Fruit fly (Drosophila melanogaster) whole organism, adult: ENCODE results near the gene CG4653.

ENCODE experiments used
- CG11617 ChIP-seq: fragments of 200-800 bp; sonication (Bioruptor generic); optimal IDR thresholded peaks from 2 replicates; lab custom pipeline; 2017; ENCODE audit warnings: mild to moderate bottlenecking, missing biosample characterization, missing genetic modification reagents, missing genetic modification characterization
- CG5204 ChIP-seq: fragments of 200-800 bp; sonication (Bioruptor generic); optimal IDR thresholded peaks from 2 replicates; lab custom pipeline; 2016; ENCODE audit warnings: missing biosample characterization, missing genetic modification characterization
- Crg-1 ChIP-seq: fragments of 200-800 bp; sonication (Bioruptor generic); optimal IDR thresholded peaks from 2 replicates; lab custom pipeline; 2016; ENCODE audit warnings: missing biosample characterization, missing genetic modification characterization
- Mnt ChIP-seq: fragments of 200-800 bp; sonication (Bioruptor generic); optimal IDR thresholded peaks from 2 replicates; lab custom pipeline; 2016; ENCODE audit warnings: missing biosample characterization, mild to moderate bottlenecking, missing genetic modification characterization
- bab1 ChIP-seq: fragments of 200-800 bp; sonication (Bioruptor generic); optimal IDR thresholded peaks from 3 replicates; lab custom pipeline; 2019; ENCODE audit warnings: missing biosample characterization, mild to moderate bottlenecking, missing genetic modification characterization, moderate library complexity
- cnc ChIP-seq, 2 experiments: fragments of >200 bp; optimal IDR thresholded peaks; 2 replicates each; lab custom pipeline; 2017
- ovo ChIP-seq: fragments of 200-800 bp; sonication (Bioruptor generic); optimal IDR thresholded peaks from 2 replicates; lab custom pipeline; 2016; ENCODE audit warnings: missing biosample characterization, missing genetic modification characterization
- pad ChIP-seq: fragments of 200-800 bp; sonication (Bioruptor generic); optimal IDR thresholded peaks from 3 replicates; lab custom pipeline; 2017; ENCODE audit warnings: missing biosample characterization, missing genetic modification characterization, mild to moderate bottlenecking, moderate library complexity, missing genetic modification reagents

dm6 chrX:16676653-16677052 lies 27.2 kb upstream of the CG4653 start, which contains the start of gene CG13012:
- no peak for TF ChIP-seq Crg-1 (GFP tag; lab: Kevin White, UChicago)
- no peak for TF ChIP-seq CG11617 (GFP tag; lab: Kevin White, UChicago)
- no peak for TF ChIP-seq cnc (optimal IDR thresholded peaks at IDR 0.05; lab: Kevin White, UChicago)
- TF ChIP-seq CG5204 (GFP tag; lab: Kevin White, UChicago) = no peak
- no peak for TF ChIP-seq pad
- TF ChIP-seq ovo (GFP tag; lab: Kevin White, UChicago) = no peak
- no peak for TF ChIP-seq bab1
- no peak for TF ChIP-seq Mnt (GFP tag; lab: Kevin White, UChicago)
